Fruit fly (Drosophila melanogaster) whole organism, wandering third instar larva: Measurements from ENCODE around the gene sro.

Experiments used
- Abd-B ChIP-seq: fragments of >200 bp; optimal IDR thresholded peaks from 2 replicates; lab custom pipeline; 2017; ENCODE audit warnings: missing biosample characterization, missing genetic modification characterization
- CG32264 ChIP-seq: fragments of 200-800 bp; sonication (Bioruptor generic); optimal IDR thresholded peaks from 2 replicates; lab custom pipeline; 2016; ENCODE audit warnings: missing biosample characterization, missing genetic modification characterization
- CG9705 ChIP-seq: fragments of 200-800 bp; sonication (Bioruptor generic); optimal IDR thresholded peaks from 2 replicates; lab custom pipeline; 2018; ENCODE audit warnings: missing biosample characterization, mild to moderate bottlenecking, missing genetic modification characterization
- CrebA ChIP-seq: fragments of 200-800 bp; sonication (Bioruptor generic); optimal IDR thresholded peaks from 2 replicates; lab custom pipeline; 2016; ENCODE audit warnings: missing biosample characterization, mild to moderate bottlenecking, missing genetic modification characterization, borderline replicate concordance
- Dfd ChIP-seq: fragments of >200 bp; optimal IDR thresholded peaks from 2 replicates; lab custom pipeline; 2017; ENCODE audit warnings: missing biosample characterization, missing genetic modification characterization
- Dif ChIP-seq: fragments of 200-275, 200-300 bp; sonication (Bioruptor generic); optimal IDR thresholded peaks from 2 replicates; lab custom pipeline; 2018; ENCODE audit warnings: missing biosample characterization, missing genetic modification characterization; ENCODE audit not compliant: partially characterized antibody
- GATAd ChIP-seq: sonication (Bioruptor generic); optimal IDR thresholded peaks from 2 replicates; lab custom pipeline; 2016; ENCODE audit warnings: missing biosample characterization, missing genetic modification characterization
- HLH106 ChIP-seq: fragments of 200-800 bp; optimal IDR thresholded peaks from 3 replicates; lab custom pipeline; 2019; ENCODE audit warnings: missing biosample characterization, mild to moderate bottlenecking, missing genetic modification characterization, moderate library complexity
- Hnf4 ChIP-seq: fragments of 200-800 bp; sonication (Bioruptor generic); optimal IDR thresholded peaks from 2 replicates; lab custom pipeline; 2016; ENCODE audit warnings: missing biosample characterization, mild to moderate bottlenecking, missing genetic modification characterization
- Hr78 ChIP-seq: fragments of >200 bp; optimal IDR thresholded peaks from 2 replicates; lab custom pipeline; 2017; ENCODE audit warnings: missing biosample characterization, missing genetic modification characterization
- Hr83 ChIP-seq: fragments of 200-300 bp; sonication (Bioruptor generic); optimal IDR thresholded peaks from 2 replicates; lab custom pipeline; 2016; ENCODE audit warnings: missing biosample characterization, mild to moderate bottlenecking, missing genetic modification characterization, moderate library complexity; ENCODE audit not compliant: poor library complexity, severe bottlenecking
- Jra ChIP-seq: sonication (Bioruptor generic); optimal IDR thresholded peaks from 2 replicates; lab custom pipeline; 2016; ENCODE audit warnings: missing biosample characterization, missing genetic modification characterization
- Mio ChIP-seq: sonication (Bioruptor generic); optimal IDR thresholded peaks from 2 replicates; lab custom pipeline; 2016; ENCODE audit warnings: missing biosample characterization, missing genetic modification characterization
- Myc ChIP-seq: fragments of >200 bp; optimal IDR thresholded peaks from 2 replicates; lab custom pipeline; 2017
- N ChIP-seq: fragments of >200 bp; optimal IDR thresholded peaks from 2 replicates; lab custom pipeline; 2018; ENCODE audit warnings: missing biosample characterization, missing external identifiers, missing genetic modification characterization
- OdsH ChIP-seq: fragments of 200-800 bp; sonication (Bioruptor generic); optimal IDR thresholded peaks from 2 replicates; lab custom pipeline; 2016; ENCODE audit warnings: missing biosample characterization, mild to moderate bottlenecking, missing genetic modification characterization
- Rel ChIP-seq, 2 experiments: fragments of 200-800 bp; sonication (Bioruptor generic) in 1 of 2; optimal IDR thresholded peaks; 2 replicates in 1 of 2; 3 replicates in 1 of 2; lab custom pipeline; 2016 to 2019; ENCODE audit warnings: mild to moderate bottlenecking in 2 of 2, missing biosample characterization in 2 of 2, missing genetic modification characterization in 2 of 2, moderate library complexity in 1 of 2
- Sp1 ChIP-seq: fragments of 200-800 bp; sonication (Bioruptor generic); optimal IDR thresholded peaks from 3 replicates; lab custom pipeline; 2019; ENCODE audit warnings: missing biosample characterization, mild to moderate bottlenecking, missing genetic modification characterization, moderate library complexity
- Vsx2 ChIP-seq: fragments of 200-300, 225-300 bp; sonication (Bioruptor generic); optimal IDR thresholded peaks from 2 replicates; lab custom pipeline; 2018; ENCODE audit warnings: missing biosample characterization, missing genetic modification characterization; ENCODE audit not compliant: partially characterized antibody
- br ChIP-seq: fragments of 200-800 bp; sonication (Bioruptor generic); optimal IDR thresholded peaks from 2 replicates; lab custom pipeline; 2016; ENCODE audit warnings: missing biosample characterization, missing genetic modification characterization
- brk ChIP-seq: fragments of 200-800 bp; sonication (Bioruptor generic); optimal IDR thresholded peaks from 2 replicates; lab custom pipeline; 2016; ENCODE audit warnings: missing biosample characterization, mild to moderate bottlenecking, missing genetic modification characterization
- dl ChIP-seq, 2 experiments: fragments of 175-275, 200-275 bp in 1 of 2; fragments of 200-275 bp in 1 of 2; sonication (Bioruptor generic); optimal IDR thresholded peaks; lab custom pipeline; 2018; ENCODE audit warnings: mild to moderate bottlenecking in 2 of 2, missing biosample characterization in 2 of 2, missing genetic modification characterization in 2 of 2, moderate library complexity in 2 of 2; ENCODE audit not compliant: partially characterized antibody in 2 of 2, insufficient read depth in 1 of 2
- dmrt93B ChIP-seq: fragments of 200-800 bp; sonication (Bioruptor generic); optimal IDR thresholded peaks from 2 replicates; lab custom pipeline; 2018; ENCODE audit warnings: missing biosample characterization, mild to moderate bottlenecking, missing genetic modification characterization
- dsf ChIP-seq: sonication (Bioruptor generic); optimal IDR thresholded peaks from 2 replicates; lab custom pipeline; 2016; ENCODE audit warnings: missing biosample characterization, missing genetic modification characterization, borderline replicate concordance
- ey ChIP-seq: fragments of 200-800 bp; sonication (Bioruptor generic); optimal IDR thresholded peaks from 2 replicates; lab custom pipeline; 2016; ENCODE audit warnings: missing biosample characterization, missing genetic modification characterization
- foxo ChIP-seq, 2 experiments: fragments of 200-800 bp; sonication (Bioruptor generic); optimal IDR thresholded peaks; 2 replicates in 1 of 2; 3 replicates in 1 of 2; lab custom pipeline; 2016 to 2017; ENCODE audit warnings: missing biosample characterization in 2 of 2, missing genetic modification characterization in 2 of 2
- fru ChIP-seq: fragments of 200-800 bp; sonication (Bioruptor generic); optimal IDR thresholded peaks from 3 replicates; lab custom pipeline; 2016; ENCODE audit warnings: missing biosample characterization, mild to moderate bottlenecking, missing genetic modification characterization
- h ChIP-seq: fragments of 200-800 bp; sonication (Bioruptor generic); optimal IDR thresholded peaks from 3 replicates; lab custom pipeline; 2016; ENCODE audit warnings: missing biosample characterization, mild to moderate bottlenecking, missing genetic modification characterization
- jim ChIP-seq: fragments of 175-275, 200-325 bp; sonication (Bioruptor generic); optimal IDR thresholded peaks from 2 replicates; lab custom pipeline; 2016; ENCODE audit warnings: missing biosample characterization, mild to moderate bottlenecking, missing genetic modification characterization
- lola ChIP-seq: fragments of >200 bp; optimal IDR thresholded peaks from 2 replicates; lab custom pipeline; 2017; ENCODE audit warnings: missing biosample characterization, missing genetic modification characterization
- psq ChIP-seq: fragments of 200-800 bp; sonication (Bioruptor generic); optimal IDR thresholded peaks from 3 replicates; lab custom pipeline; 2017; ENCODE audit warnings: missing biosample characterization, mild to moderate bottlenecking, missing genetic modification characterization, moderate library complexity
- rgr ChIP-seq: fragments of 200-800 bp; sonication (Bioruptor generic); optimal IDR thresholded peaks from 3 replicates; lab custom pipeline; 2016; ENCODE audit warnings: missing biosample characterization, mild to moderate bottlenecking, missing genetic modification characterization
- sage ChIP-seq: fragments of 200-800 bp; sonication (Bioruptor generic); optimal IDR thresholded peaks from 2 replicates; lab custom pipeline; 2016; ENCODE audit warnings: missing biosample characterization, mild to moderate bottlenecking, missing genetic modification characterization
- sv ChIP-seq: fragments of 200-800 bp; sonication (Bioruptor generic); optimal IDR thresholded peaks from 3 replicates; lab custom pipeline; 2016; ENCODE audit warnings: missing biosample characterization, missing genetic modification characterization
- tai ChIP-seq: sonication (Bioruptor generic); optimal IDR thresholded peaks from 2 replicates; lab custom pipeline; 2016; ENCODE audit warnings: missing biosample characterization, missing genetic modification characterization
- usp ChIP-seq: fragments of >200 bp; optimal IDR thresholded peaks from 2 replicates; lab custom pipeline; 2017; ENCODE audit warnings: missing biosample characterization, missing genetic modification characterization
- woc ChIP-seq: sonication (Bioruptor generic); optimal IDR thresholded peaks from 2 replicates; lab custom pipeline; 2016; ENCODE audit warnings: missing biosample characterization, mild to moderate bottlenecking, missing genetic modification characterization

Gene sro

DNA sequence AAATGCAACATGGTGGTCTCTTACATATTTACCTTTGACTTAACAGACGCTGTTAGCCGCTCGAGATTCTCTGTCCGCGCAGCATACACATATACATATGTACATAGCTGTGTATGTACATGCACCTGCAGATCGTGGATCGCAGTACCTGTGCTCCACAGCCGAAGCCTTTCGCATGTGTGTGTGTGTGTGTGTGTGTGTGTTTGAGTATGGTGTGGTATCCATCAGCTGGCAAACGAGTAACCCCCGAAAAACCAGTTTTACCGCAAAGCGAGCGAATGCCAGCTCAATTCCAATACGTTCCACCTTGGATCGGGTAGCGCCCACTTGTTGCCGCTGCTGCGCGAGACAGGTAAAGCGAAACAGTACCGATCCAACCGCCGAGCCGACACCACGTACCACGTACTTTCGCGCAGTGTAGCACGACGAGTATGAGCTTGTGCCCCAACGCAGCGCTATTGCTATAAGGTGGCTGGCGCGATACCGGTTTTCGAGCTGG is 46.9 kb downstream of the sro start, which contains the start of gene Cad99C:
Cad99C (plus strand) TSS at position 365 of the 499 bp plus-strand sequence.
- no peak for TF ChIP-seq Sp1 (GFP tag; lab: Kevin White, UChicago)
- no peak for TF ChIP-seq Hr78 (GFP tag; lab: Kevin White, UChicago)
- peak; percentile 44 for TF ChIP-seq fru (GFP tag; lab: Kevin White, UChicago)
- TF ChIP-seq Hnf4 (GFP tag; lab: Kevin White, UChicago) = no peak
- no peak for TF ChIP-seq Dfd (GFP tag; lab: Kevin White, UChicago)
- no peak for TF ChIP-seq Rel (GFP tag; optimal IDR thresholded peaks at IDR 0.05; lab: Kevin White, UChicago)
- TF ChIP-seq Rel (tag; optimal IDR thresholded peaks at IDR 0.05; lab: Kevin White, UChicago) = peak; percentile 37
- TF ChIP-seq Dif = peak; percentile 77
- TF ChIP-seq psq (GFP tag; lab: Kevin White, UChicago) = no peak
- TF ChIP-seq Abd-B = no peak
- TF ChIP-seq OdsH (GFP tag; lab: Kevin White, UChicago) = peak; percentile 25
- no peak for TF ChIP-seq lola (GFP tag; lab: Kevin White, UChicago)
- no peak for TF ChIP-seq CG9705 (GFP tag; lab: Kevin White, UChicago)
- TF ChIP-seq h (GFP tag; lab: Kevin White, UChicago) = peak; percentile 46
- no peak for TF ChIP-seq usp
- no peak for TF ChIP-seq dsf (GFP tag; lab: Kevin White, UChicago)
- TF ChIP-seq foxo (GFP tag; optimal IDR thresholded peaks at IDR 0.05; lab: Kevin White, UChicago) = no peak
- no peak for TF ChIP-seq CG32264 (GFP tag; lab: Kevin White, UChicago)
- TF ChIP-seq CrebA (GFP tag; lab: Kevin White, UChicago) = no peak
- no peak for TF ChIP-seq woc (GFP tag; lab: Kevin White, UChicago)
- TF ChIP-seq dmrt93B = no peak
- peak; percentile 50 for TF ChIP-seq brk
- TF ChIP-seq rgr (GFP tag; lab: Kevin White, UChicago) = no peak
- peak; percentile 20 for TF ChIP-seq Jra (GFP tag; lab: Kevin White, UChicago)
- TF ChIP-seq tai (GFP tag; lab: Kevin White, UChicago) = no peak
- no peak for TF ChIP-seq GATAd (GFP tag; lab: Kevin White, UChicago)
- TF ChIP-seq Vsx2 = peak; percentile 90
- TF ChIP-seq sv (GFP tag; lab: Kevin White, UChicago) = no peak
- no peak for TF ChIP-seq Myc (lab: Kevin White, UChicago)
- TF ChIP-seq HLH106 (tag; lab: Kevin White, UChicago) = no peak
- TF ChIP-seq ey (GFP tag; lab: Kevin White, UChicago) = no peak
- TF ChIP-seq sage (GFP tag; lab: Kevin White, UChicago) = no peak
- peak; percentile 45 for TF ChIP-seq Hr83 (GFP tag; lab: Kevin White, UChicago)
- TF ChIP-seq N = no peak
- TF ChIP-seq dl (GFP tag; optimal IDR thresholded peaks at IDR 0.05; lab: Kevin White, UChicago; ENCODE audit: insufficient read depth in 1 of 2, partially characterized antibody in 2 of 2) = peak; percentile 44 to 61
- peak; percentile 34 for TF ChIP-seq br (GFP tag; lab: Kevin White, UChicago)
- no peak for TF ChIP-seq Mio (GFP tag; lab: Kevin White, UChicago)
- no peak for TF ChIP-seq jim (GFP tag; lab: Kevin White, UChicago)
